Fruit fly (Drosophila melanogaster) whole organism, embryonic: ENCODE measurements around the gene Nrd1.

Experiments used
- CG11696 ChIP-seq: fragments of 200-800 bp; sonication (Bioruptor generic); IDR thresholded peaks from 2 replicates; pipeline ENCODE4 v1.3.6; 2022; ENCODE audit warnings: missing biosample characterization, missing genetic modification characterization
- CG11723 ChIP-seq: fragments of 200-800 bp; sonication (Bioruptor generic); optimal IDR thresholded peaks from 2 replicates; lab custom pipeline; 2017; ENCODE audit warnings: missing biosample characterization, mild to moderate bottlenecking, missing genetic modification characterization
- CG1233 ChIP-seq: fragments of 200-800 bp; sonication (Bioruptor generic); optimal IDR thresholded peaks from 4 replicates; lab custom pipeline; 2018; ENCODE audit warnings: missing biosample characterization, mild to moderate bottlenecking, missing genetic modification characterization
- CG12659 ChIP-seq: fragments of 200-800 bp; sonication (Bioruptor generic); optimal IDR thresholded peaks from 3 replicates; lab custom pipeline; 2017; ENCODE audit warnings: mild to moderate bottlenecking, missing biosample characterization, missing genetic modification reagents, missing genetic modification characterization
- CG12942 ChIP-seq: fragments of 200-800 bp; sonication (Bioruptor generic); optimal IDR thresholded peaks from 3 replicates; lab custom pipeline; 2016; ENCODE audit warnings: missing biosample characterization, missing genetic modification characterization
- CG17361 ChIP-seq: fragments of 200-800 bp; sonication (Bioruptor generic); IDR thresholded peaks from 3 replicates; pipeline ENCODE4 v1.3.6; 2022; ENCODE audit warnings: missing biosample characterization, missing genetic modification characterization
- CG17568 ChIP-seq: fragments of 200-800 bp; sonication (Bioruptor generic); optimal IDR thresholded peaks from 2 replicates; lab custom pipeline; 2018; ENCODE audit warnings: missing biosample characterization, mild to moderate bottlenecking, missing genetic modification characterization, moderate library complexity
- CG18764 ChIP-seq: fragments of 200-800 bp; sonication (Bioruptor generic); optimal IDR thresholded peaks from 3 replicates; lab custom pipeline; 2016; ENCODE audit warnings: missing biosample characterization, missing genetic modification characterization
- CG2712 ChIP-seq: fragments of 200-800 bp; optimal IDR thresholded peaks from 3 replicates; lab custom pipeline; 2019; ENCODE audit warnings: missing biosample characterization, mild to moderate bottlenecking, missing genetic modification characterization, moderate library complexity
- CG31365 ChIP-seq: fragments of 200-800 bp; sonication (Bioruptor generic); optimal IDR thresholded peaks from 2 replicates; lab custom pipeline; 2018; ENCODE audit warnings: missing biosample characterization, mild to moderate bottlenecking, missing genetic modification characterization
- CG33213 ChIP-seq: fragments of 200-800 bp; sonication (Bioruptor generic); optimal IDR thresholded peaks from 3 replicates; lab custom pipeline; 2016; ENCODE audit warnings: missing biosample characterization, missing genetic modification characterization
- CG34224 ChIP-seq: fragments of 200-800 bp; sonication (Bioruptor generic); IDR thresholded peaks from 3 replicates; pipeline ENCODE4 v1.3.6; 2022; ENCODE audit warnings: missing biosample characterization, missing genetic modification characterization; ENCODE audit not compliant: partially characterized antibody
- CG3726 ChIP-seq: fragments of 200-800 bp; sonication (Bioruptor generic); IDR thresholded peaks from 3 replicates; pipeline ENCODE4, ENCODE4 v1.3.6; 2022; ENCODE audit warnings: missing biosample characterization, missing genetic modification characterization
- CG3847 ChIP-seq: fragments of 200-800 bp; sonication (Bioruptor generic); IDR thresholded peaks from 2 replicates; pipeline ENCODE4 v1.3.6; 2022; ENCODE audit warnings: missing biosample characterization, missing genetic modification characterization
- CG42726 ChIP-seq: fragments of 200-800 bp; sonication (Bioruptor generic); IDR thresholded peaks from 2 replicates; pipeline ENCODE4 v1.3.6; 2022; ENCODE audit warnings: missing biosample characterization, missing genetic modification characterization; ENCODE audit not compliant: partially characterized antibody
- CG4360 ChIP-seq: fragments of 200-800 bp; sonication (Bioruptor generic); IDR thresholded peaks from 2 replicates; pipeline ENCODE4 v1.3.6; 2022; ENCODE audit warnings: missing biosample characterization, missing genetic modification characterization
- CG4404 ChIP-seq: fragments of 200-800 bp; sonication (Bioruptor generic); IDR thresholded peaks from 2 replicates; pipeline ENCODE4 v1.3.6; 2022; ENCODE audit warnings: missing biosample characterization, missing genetic modification characterization
- CG6854 ChIP-seq: fragments of 200-800 bp; sonication (Bioruptor generic); optimal IDR thresholded peaks from 3 replicates; lab custom pipeline; 2017; ENCODE audit warnings: missing biosample characterization, mild to moderate bottlenecking, missing genetic modification characterization
- CG7556 ChIP-seq: fragments of 200-800 bp; sonication (Bioruptor generic); optimal IDR thresholded peaks from 2 replicates; lab custom pipeline; 2017; ENCODE audit warnings: missing biosample characterization, mild to moderate bottlenecking, missing genetic modification characterization
- CG8765 ChIP-seq: fragments of 200-800 bp; sonication (Bioruptor generic); IDR thresholded peaks from 2 replicates; pipeline ENCODE4 v1.3.6; 2022; ENCODE audit warnings: missing biosample characterization, missing genetic modification characterization
- CG9437 ChIP-seq: fragments of 200-800 bp; sonication (Bioruptor generic); optimal IDR thresholded peaks from 2 replicates; lab custom pipeline; 2018; ENCODE audit warnings: missing biosample characterization, mild to moderate bottlenecking, missing genetic modification characterization
- CG9817 ChIP-seq: fragments of 200-800 bp; sonication (Bioruptor generic); optimal IDR thresholded peaks from 2 replicates; lab custom pipeline; 2018; ENCODE audit warnings: missing biosample characterization, mild to moderate bottlenecking, missing genetic modification characterization, moderate library complexity
- Dfd ChIP-seq, 2 experiments: fragments of >200 bp; optimal IDR thresholded peaks; 2 replicates each; lab custom pipeline; 2017; ENCODE audit warnings: missing biosample characterization in 2 of 2, missing genetic modification characterization in 2 of 2
- Dll ChIP-seq: fragments of 200-800 bp; sonication (Bioruptor generic); IDR thresholded peaks from 4 replicates; pipeline ENCODE4 v1.3.6; 2022; ENCODE audit warnings: missing biosample characterization, missing genetic modification characterization; ENCODE audit not compliant: partially characterized antibody
- Eip74EF ChIP-seq, 2 experiments: fragments of 200-800 bp in 1 of 2; fragments of >200 bp in 1 of 2; sonication (Bioruptor generic) in 1 of 2; optimal IDR thresholded peaks; 2 replicates each; lab custom pipeline; 2017 to 2019; ENCODE audit warnings: missing biosample characterization in 2 of 2, missing genetic modification characterization in 2 of 2, mild to moderate bottlenecking in 1 of 2, moderate library complexity in 1 of 2
- H2.0 ChIP-seq: fragments of 200-800 bp; sonication (Bioruptor generic); IDR thresholded peaks from 2 replicates; pipeline ENCODE4 v1.3.6; 2022; ENCODE audit warnings: missing biosample characterization, missing genetic modification characterization
- Hr51 ChIP-seq, 2 experiments: fragments of 200-800 bp; sonication (Bioruptor generic); optimal IDR thresholded peaks; 2 replicates in 1 of 2; 3 replicates in 1 of 2; lab custom pipeline; 2016 to 2018; ENCODE audit warnings: missing biosample characterization in 2 of 2, missing genetic modification characterization in 2 of 2, mild to moderate bottlenecking in 1 of 2, moderate library complexity in 1 of 2
- MBD-R2 ChIP-seq: fragments of 200-800 bp; sonication (Bioruptor generic); IDR thresholded peaks from 2 replicates; pipeline ENCODE4 v1.3.6; 2022; ENCODE audit warnings: missing biosample characterization, missing genetic modification characterization
- Mad ChIP-seq: fragments of 200-800 bp; sonication (Bioruptor generic); optimal IDR thresholded peaks from 2 replicates; lab custom pipeline; 2016; ENCODE audit warnings: missing biosample characterization, missing genetic modification characterization
- Nf-YC ChIP-seq: fragments of 200-800 bp; optimal IDR thresholded peaks from 3 replicates; lab custom pipeline; 2019; ENCODE audit warnings: missing biosample characterization, mild to moderate bottlenecking, missing genetic modification characterization, moderate library complexity
- Sox100B ChIP-seq: fragments of 200-800 bp; sonication (Bioruptor generic); optimal IDR thresholded peaks from 3 replicates; lab custom pipeline; 2018; ENCODE audit warnings: missing biosample characterization, mild to moderate bottlenecking, missing genetic modification characterization
- Sox102F ChIP-seq: fragments of 200-800 bp; sonication (Bioruptor generic); optimal IDR thresholded peaks from 2 replicates; lab custom pipeline; 2018; ENCODE audit warnings: missing biosample characterization, mild to moderate bottlenecking, missing genetic modification characterization, moderate library complexity
- amos ChIP-seq: fragments of 200-800 bp; sonication (Bioruptor generic); IDR thresholded peaks from 2 replicates; pipeline ENCODE4 v1.3.6; 2022; ENCODE audit warnings: missing biosample characterization, missing genetic modification characterization; ENCODE audit not compliant: partially characterized antibody
- btn ChIP-seq: fragments of 200-800 bp; sonication (Bioruptor generic); optimal IDR thresholded peaks from 2 replicates; lab custom pipeline; 2016; ENCODE audit warnings: missing biosample characterization, missing genetic modification characterization
- cwo ChIP-seq: fragments of 200-800 bp; sonication (Bioruptor generic); optimal IDR thresholded peaks from 3 replicates; lab custom pipeline; 2017; ENCODE audit warnings: missing biosample characterization, missing genetic modification characterization, mild to moderate bottlenecking, moderate library complexity, missing genetic modification reagents
- dimm ChIP-seq: fragments of 200-800 bp; sonication (Bioruptor generic); IDR thresholded peaks from 2 replicates; pipeline ENCODE4 v1.3.6; 2022; ENCODE audit warnings: missing biosample characterization, missing genetic modification characterization
- dpn ChIP-seq, 2 experiments: fragments of 200-800 bp; sonication (Bioruptor generic); optimal IDR thresholded peaks; 3 replicates each; lab custom pipeline; 2016; ENCODE audit warnings: missing biosample characterization in 2 of 2, missing genetic modification characterization in 2 of 2
- esg ChIP-seq: fragments of 200-800 bp; sonication (Bioruptor generic); conservative IDR thresholded peaks from 2 replicates; pipeline ENCODE4 v1.3.6; 2022; ENCODE audit warnings: missing biosample characterization, missing genetic modification characterization
- gfzf ChIP-seq: fragments of 200-800 bp; sonication (Bioruptor generic); optimal IDR thresholded peaks from 2 replicates; lab custom pipeline; 2016; ENCODE audit warnings: missing biosample characterization, mild to moderate bottlenecking, missing genetic modification characterization, moderate library complexity
- grau ChIP-seq: fragments of 200-800 bp; optimal IDR thresholded peaks from 3 replicates; lab custom pipeline; 2019; ENCODE audit warnings: missing biosample characterization, mild to moderate bottlenecking, missing genetic modification characterization, moderate library complexity
- hb ChIP-seq: fragments of 200-800 bp; sonication (Bioruptor generic); IDR thresholded peaks from 3 replicates; pipeline ENCODE4 v1.3.6; 2022; ENCODE audit warnings: missing biosample characterization, missing genetic modification characterization; ENCODE audit not compliant: partially characterized antibody
- ind ChIP-seq: fragments of 200-800 bp; sonication (Bioruptor generic); optimal IDR thresholded peaks from 3 replicates; lab custom pipeline; 2016; ENCODE audit warnings: missing biosample characterization, missing genetic modification characterization
- lbe ChIP-seq: fragments of 200-800 bp; sonication (Bioruptor generic); optimal IDR thresholded peaks from 2 replicates; lab custom pipeline; 2016; ENCODE audit warnings: missing biosample characterization, mild to moderate bottlenecking, missing genetic modification characterization
- nerfin-2 ChIP-seq: fragments of 200-800 bp; sonication (Bioruptor generic); IDR thresholded peaks from 2 replicates; pipeline ENCODE4 v1.3.6; 2022; ENCODE audit warnings: missing biosample characterization, missing genetic modification characterization; ENCODE audit not compliant: partially characterized antibody
- pzg ChIP-seq: fragments of 200-800 bp; sonication (Bioruptor generic); optimal IDR thresholded peaks from 3 replicates; lab custom pipeline; 2018; ENCODE audit warnings: missing biosample characterization, mild to moderate bottlenecking, missing genetic modification characterization, moderate library complexity
- row ChIP-seq: fragments of 200-800 bp; sonication (Bioruptor generic); IDR thresholded peaks from 3 replicates; pipeline ENCODE4 v1.3.6; 2022; ENCODE audit warnings: missing biosample characterization, missing genetic modification characterization
- sima ChIP-seq: fragments of 200-800 bp; sonication (Bioruptor generic); optimal IDR thresholded peaks from 2 replicates; lab custom pipeline; 2016; ENCODE audit warnings: missing biosample characterization, missing genetic modification characterization
- stwl ChIP-seq: fragments of 200-800 bp; sonication (Bioruptor generic); optimal IDR thresholded peaks from 3 replicates; lab custom pipeline; 2018; ENCODE audit warnings: missing biosample characterization, mild to moderate bottlenecking, missing genetic modification characterization, moderate library complexity
- sug ChIP-seq: fragments of 200-800 bp; optimal IDR thresholded peaks from 2 replicates; lab custom pipeline; 2019; ENCODE audit warnings: missing biosample characterization, mild to moderate bottlenecking, missing genetic modification characterization, moderate library complexity
- tin ChIP-seq: fragments of 200-800 bp; sonication (Bioruptor generic); optimal IDR thresholded peaks from 3 replicates; lab custom pipeline; 2016; ENCODE audit warnings: missing biosample characterization, missing genetic modification characterization

Nrd1 gene

dm6 chrX:11888142-11888541 is 19.4 kb upstream of the Nrd1 start, which contains the start of gene CG1840 (continued):
- TF ChIP-seq CG6854 (GFP tag; lab: Kevin White, UChicago): no peak
- peak; percentile 25 for TF ChIP-seq grau (tag; lab: Kevin White, UChicago)
- peak; percentile 59 for TF ChIP-seq stwl (tag; lab: Kevin White, UChicago)
- peak; percentile 61 for TF ChIP-seq MBD-R2
- TF ChIP-seq CG9817: no peak
- TF ChIP-seq sug: peak; percentile 8
- TF ChIP-seq lbe: peak; percentile 4
- no peak for TF ChIP-seq Mad (GFP tag; lab: Kevin White, UChicago)
- TF ChIP-seq Nf-YC: no peak
- peak; percentile 31; the same call in 1 of the 2 replicates for TF ChIP-seq CG3847 (GFP tag; lab: Robert Waterston, UW)
- no peak for TF ChIP-seq cwo
- TF ChIP-seq CG34224: peak; percentile 78
- no peak for TF ChIP-seq CG9437 (GFP tag; lab: Kevin White, UChicago)
- TF ChIP-seq amos (GFP tag; lab: Robert Waterston, UW): peak; percentile 80
- no peak for TF ChIP-seq Dfd (GFP tag; optimal IDR thresholded peaks at IDR 0.05; lab: Kevin White, UChicago)
- TF ChIP-seq Sox102F (GFP tag; lab: Kevin White, UChicago): no peak
- no peak for TF ChIP-seq CG7556 (GFP tag; lab: Kevin White, UChicago)
- 0 out of 3 replicates have a peak, but pooled peaks have one; percentile 60 for TF ChIP-seq hb (GFP tag; lab: Robert Waterston, UW)
- TF ChIP-seq dimm (GFP tag; lab: Robert Waterston, UW): no peak
- TF ChIP-seq Sox100B (GFP tag; lab: Kevin White, UChicago): no peak
- TF ChIP-seq CG18764 (GFP tag; lab: Kevin White, UChicago): no peak
- no peak for TF ChIP-seq sima (GFP tag; lab: Kevin White, UChicago)
- TF ChIP-seq btn (GFP tag; lab: Kevin White, UChicago): no peak
- TF ChIP-seq CG11723 (GFP tag; lab: Kevin White, UChicago): no peak
- no peak for TF ChIP-seq CG17568 (GFP tag; lab: Kevin White, UChicago)
- TF ChIP-seq CG1233 (GFP tag; lab: Kevin White, UChicago): no peak
- TF ChIP-seq nerfin-2 (GFP tag; lab: Robert Waterston, UW): peak; percentile 33; the same call in 1 of the 2 replicates
- TF ChIP-seq CG11696 (GFP tag; lab: Robert Waterston, UW): no peak
- TF ChIP-seq ind: no peak
- no peak for TF ChIP-seq esg (GFP tag; lab: Robert Waterston, UW)
- TF ChIP-seq pzg (GFP tag; lab: Kevin White, UChicago): peak; percentile 32
- TF ChIP-seq row (GFP tag; lab: Robert Waterston, UW): peak; percentile 80
- TF ChIP-seq gfzf: peak; percentile 6
- TF ChIP-seq tin (GFP tag; lab: Kevin White, UChicago): no peak
- TF ChIP-seq CG3726 (GFP tag; lab: Robert Waterston, UW): no peak
- no peak for TF ChIP-seq CG8765 (GFP tag; lab: Robert Waterston, UW)
- TF ChIP-seq CG42726: 0 out of 2 replicates have a peak, but pooled peaks have one; percentile 40
- TF ChIP-seq CG4404: no peak
- no peak for TF ChIP-seq Eip74EF (GFP tag; optimal IDR thresholded peaks at IDR 0.05; lab: Kevin White, UChicago)
- TF ChIP-seq CG12659 (GFP tag; lab: Kevin White, UChicago): peak; percentile 14
- peak in 1 of 2 experiments; percentile 9 for TF ChIP-seq dpn (GFP tag; optimal IDR thresholded peaks at IDR 0.05; lab: Kevin White, UChicago)
- no peak for TF ChIP-seq Hr51 (GFP tag; optimal IDR thresholded peaks at IDR 0.05; lab: Kevin White, UChicago)
- no peak for TF ChIP-seq CG33213 (GFP tag; lab: Kevin White, UChicago)
- peak; percentile 81 for TF ChIP-seq Dll (GFP tag; lab: Robert Waterston, UW)
- no peak for TF ChIP-seq CG12942
- no peak for TF ChIP-seq CG17361 (GFP tag; lab: Robert Waterston, UW)
- no peak for TF ChIP-seq CG31365 (tag; lab: Kevin White, UChicago)
- no peak for TF ChIP-seq CG4360 (GFP tag; lab: Robert Waterston, UW)
- no peak for TF ChIP-seq H2.0 (GFP tag; lab: Robert Waterston, UW)
- TF ChIP-seq CG2712: peak; percentile 13
